Worm (Caenorhabditis elegans) whole organism, early embryonic: ENCODE results near the gene oac-14.

Experiments used
- F13C5.2 ChIP-seq: sonication (generic microtip); optimal IDR thresholded peaks from 2 replicates; lab custom pipeline; 2017; ENCODE audit warnings: mild to moderate bottlenecking, missing genetic modification characterization, inconsistent platforms, missing compliant biosample characterization
- aly-1 ChIP-seq: sonication (generic microtip); optimal IDR thresholded peaks from 2 replicates; lab custom pipeline; 2016; ENCODE audit warnings: missing genetic modification characterization, missing compliant biosample characterization
- ama-1 ChIP-seq: fragments of 150-350 bp; optimal IDR thresholded peaks from 2 replicates; lab custom pipeline; 2014
- ets-7 ChIP-seq: sonication (generic microtip); optimal IDR thresholded peaks from 2 replicates; lab custom pipeline; 2016; ENCODE audit warnings: missing genotype, missing genetic modification characterization, missing compliant biosample characterization
- flt-1 ChIP-seq: fragments of 200-800 bp; sonication (Bioruptor generic); IDR thresholded peaks from 2 replicates; pipeline ENCODE4 v1.3.6; 2022; ENCODE audit warnings: missing genetic modification characterization, missing compliant biosample characterization
- hmbx-1 ChIP-seq: sonication (generic microtip); optimal IDR thresholded peaks from 2 replicates; lab custom pipeline; 2016; ENCODE audit warnings: mild to moderate bottlenecking, missing genetic modification characterization, missing compliant biosample characterization
- hmg-4 ChIP-seq: fragments of 200-800 bp; sonication (Bioruptor generic); optimal IDR thresholded peaks from 2 replicates; lab custom pipeline; 2018; ENCODE audit warnings: mild to moderate bottlenecking, missing genetic modification characterization, missing compliant biosample characterization
- pes-1 ChIP-seq: fragments of 200-800 bp; sonication (Bioruptor generic); IDR thresholded peaks from 2 replicates; pipeline ENCODE4 v1.3.6; 2022; ENCODE audit warnings: missing genetic modification reagents, missing genetic modification characterization, missing compliant biosample characterization
- scrt-1 ChIP-seq: fragments of 200-800 bp; sonication (Bioruptor generic); IDR thresholded peaks from 2 replicates; pipeline ENCODE4 v1.3.6; 2022; ENCODE audit warnings: missing genetic modification characterization, missing compliant biosample characterization
- sea-1 ChIP-seq: fragments of 200-800 bp; sonication (Bioruptor generic); conservative IDR thresholded peaks from 2 replicates; pipeline ENCODE4 v1.3.6; 2022; ENCODE audit warnings: missing genetic modification characterization, missing compliant biosample characterization

- no peak for TF ChIP-seq sea-1 (GFP tag; lab: Robert Waterston, UW)
- TF ChIP-seq pes-1 (GFP tag; lab: Robert Waterston, UW): no peak
- no peak for TF ChIP-seq ama-1 (lab: Kevin White, UChicago)
- TF ChIP-seq F13C5.2 (tag; lab: Kevin White, UChicago): no peak
- TF ChIP-seq hmbx-1 (tag; lab: Kevin White, UChicago): no peak
- TF ChIP-seq aly-1 (tag; lab: Kevin White, UChicago): no peak
- no peak for TF ChIP-seq hmg-4
- no peak for TF ChIP-seq flt-1 (GFP tag; lab: Robert Waterston, UW)
- no peak for TF ChIP-seq ets-7 (tag; lab: Kevin White, UChicago)
- no peak for TF ChIP-seq scrt-1 (GFP tag; lab: Robert Waterston, UW)
Measured at ce11 chrX:10162476-10162875, 20.7 kb upstream of the oac-14 start.
